Fruit fly (Drosophila melanogaster): Measurements from ENCODE around the gene CG32641.

CG32641 gene

DNA sequence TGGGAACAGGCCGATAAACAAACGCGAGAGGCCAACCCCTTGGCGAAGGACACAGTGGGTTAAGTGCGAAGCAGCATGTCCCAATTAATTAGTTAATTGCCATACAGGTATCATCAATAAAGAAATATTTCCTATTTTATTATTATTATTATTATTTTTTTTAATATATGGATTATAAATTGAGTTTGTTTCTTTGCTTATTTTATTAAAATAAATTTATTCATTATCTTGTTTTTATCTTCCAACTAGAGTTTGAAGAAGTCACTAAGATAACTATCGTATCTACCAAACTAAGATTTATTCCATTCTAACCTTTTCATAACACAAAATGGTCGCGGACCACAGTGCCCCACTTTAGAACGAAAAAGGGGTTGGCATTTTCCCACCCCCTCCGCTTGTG lies 23.8 kb downstream of the CG32641 start:
- peak; percentile 53 for TF ChIP-seq CG12391 (tag; optimal IDR thresholded peaks at IDR 0.05)
- TF ChIP-seq gem (tag; optimal IDR thresholded peaks at IDR 0.05), result peak; percentile 72
- no peak for TF ChIP-seq HLH54F (GFP tag; optimal IDR thresholded peaks at IDR 0.05)
- no peak for TF ChIP-seq CG10959 (GFP tag; IDR thresholded peaks at IDR 0.05)
- no peak for TF ChIP-seq Eip74EF (GFP tag; optimal IDR thresholded peaks at IDR 0.05)
- no peak for TF ChIP-seq ewg (GFP tag; optimal IDR thresholded peaks at IDR 0.05)
- no peak for TF ChIP-seq shn (GFP tag; optimal IDR thresholded peaks at IDR 0.05)
- peak; percentile 37 for TF ChIP-seq CG6813 (GFP tag; optimal IDR thresholded peaks at IDR 0.05)
- peak; percentile 52 for TF ChIP-seq phol (tag; optimal IDR thresholded peaks at IDR 0.05)
- TF ChIP-seq Meics (GFP tag; optimal IDR thresholded peaks at IDR 0.05), result peak; percentile 63
- TF ChIP-seq onecut (GFP tag; IDR thresholded peaks at IDR 0.05), result no peak
- peak; percentile 25 for TF ChIP-seq Hr3 (GFP tag; optimal IDR thresholded peaks at IDR 0.05)
- TF ChIP-seq Dek (tag; optimal IDR thresholded peaks at IDR 0.05), result peak; percentile 1
- TF ChIP-seq chn (GFP tag; optimal IDR thresholded peaks at IDR 0.05), result no peak
- TF ChIP-seq CG13296 (GFP tag; optimal IDR thresholded peaks at IDR 0.05), result peak; percentile 50
- TF ChIP-seq HmgZ (tag; optimal IDR thresholded peaks at IDR 0.05), result no peak
- peak; percentile 51 for TF ChIP-seq lab (GFP tag; optimal IDR thresholded peaks at IDR 0.05)
- no peak for TF ChIP-seq CG14050 (GFP tag; IDR thresholded peaks at IDR 0.05)
- no peak for TF ChIP-seq TFAM (GFP tag; optimal IDR thresholded peaks at IDR 0.05)
- peak; percentile 29 for TF ChIP-seq ATbp (GFP tag; optimal IDR thresholded peaks at IDR 0.05)
- TF ChIP-seq Fer1 (GFP tag; optimal IDR thresholded peaks at IDR 0.05), result peak; percentile 58
- TF ChIP-seq CG15011 (GFP tag; optimal IDR thresholded peaks at IDR 0.05), result no peak
- peak; percentile 17 for TF ChIP-seq bcd (GFP tag; optimal IDR thresholded peaks at IDR 0.05)
- no peak for TF ChIP-seq CG30403 (GFP tag; optimal IDR thresholded peaks at IDR 0.05)
- peak; percentile 21 for TF ChIP-seq CG6683 (GFP tag; optimal IDR thresholded peaks at IDR 0.05)
- peak; percentile 49 for TF ChIP-seq CG10979 (tag; optimal IDR thresholded peaks at IDR 0.05)
- TF ChIP-seq vvl (GFP tag; IDR thresholded peaks at IDR 0.05), result 0 out of 2 replicates have a peak, but pooled peaks have one; percentile 21
- TF ChIP-seq dysf (GFP tag; IDR thresholded peaks at IDR 0.05), result peak; percentile 38; the same call in 2 of the 3 replicates
- no peak for TF ChIP-seq CG2889 (GFP tag; IDR thresholded peaks at IDR 0.05)
- TF ChIP-seq fd96Cb (tag; optimal IDR thresholded peaks at IDR 0.05), result peak; percentile 18
- TF ChIP-seq tap (tag; optimal IDR thresholded peaks at IDR 0.05), result peak; percentile 9
- no peak for TF ChIP-seq CG12219 (GFP tag; optimal IDR thresholded peaks at IDR 0.05)
- TF ChIP-seq cwo (GFP tag; optimal IDR thresholded peaks at IDR 0.05), result peak; percentile 38
- TF ChIP-seq bsh (GFP tag; optimal IDR thresholded peaks at IDR 0.05), result peak in 1 of 2 experiments; percentile 48
- peak; percentile 50; the same call in 1 of the 3 replicates for TF ChIP-seq CG17361 (GFP tag; IDR thresholded peaks at IDR 0.05)
- TF ChIP-seq sr (GFP tag; IDR thresholded peaks at IDR 0.05), result no peak
- TF ChIP-seq CG9876 (GFP tag; optimal IDR thresholded peaks at IDR 0.05), result no peak
- TF ChIP-seq nmo (GFP tag; optimal IDR thresholded peaks at IDR 0.05), result peak; percentile 46
- peak; percentile 48 for TF ChIP-seq CG8924 (tag; optimal IDR thresholded peaks at IDR 0.05)
- peak; percentile 10 for TF ChIP-seq dmrt11E (tag; optimal IDR thresholded peaks at IDR 0.05)
- TF ChIP-seq CoRest (tag; optimal IDR thresholded peaks at IDR 0.05), result peak; percentile 53
- peak; percentile 29 for TF ChIP-seq CG10267 (tag; optimal IDR thresholded peaks at IDR 0.05)
- TF ChIP-seq Mes4 (GFP tag; optimal IDR thresholded peaks at IDR 0.05), result no peak
- TF ChIP-seq Ets65A (GFP tag), result no peak
- TF ChIP-seq CG11504 (tag; optimal IDR thresholded peaks at IDR 0.05), result peak; percentile 66
- TF ChIP-seq CG17829 (tag; optimal IDR thresholded peaks at IDR 0.05), result peak; percentile 32
- no peak for TF ChIP-seq Spps (tag; optimal IDR thresholded peaks at IDR 0.05)
- TF ChIP-seq Lpt (GFP tag; optimal IDR thresholded peaks at IDR 0.05), result no peak
- peak; percentile 16 for TF ChIP-seq caup (GFP tag; optimal IDR thresholded peaks at IDR 0.05; ENCODE audit: severe bottlenecking)
- no peak for TF ChIP-seq tio (GFP tag; optimal IDR thresholded peaks at IDR 0.05)

Data from whole organism, embryonic.